Worm (Caenorhabditis elegans): ENCODE results near the gene oig-5.

The oig-5 gene

DNA sequence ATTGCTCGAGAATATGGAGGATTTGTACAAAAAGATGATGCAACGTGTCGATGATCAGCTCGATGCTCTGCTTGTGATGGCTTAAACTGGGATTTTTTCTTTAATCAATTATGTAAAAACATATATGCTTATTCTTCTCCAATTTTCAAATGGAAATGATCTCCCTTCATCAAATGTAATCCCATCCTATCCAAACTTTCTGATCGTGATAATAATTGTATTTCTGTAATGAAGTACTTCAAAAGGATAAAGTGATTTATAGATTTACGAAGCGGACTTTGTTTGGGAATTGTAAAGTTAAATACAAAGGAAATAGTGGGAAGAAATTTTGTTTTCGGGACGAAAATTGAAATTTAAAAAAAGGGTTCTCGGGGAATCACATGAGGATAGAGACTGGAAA, 16.4 kb upstream of the oig-5 start:
- no peak for TF ChIP-seq ref-1 (GFP tag; conservative IDR thresholded peaks at IDR 0.05)
- no peak for TF ChIP-seq cog-1 (tag; optimal IDR thresholded peaks at IDR 0.05)
- no peak for TF ChIP-seq tab-1 (GFP tag; IDR thresholded peaks at IDR 0.05)

DNA sequence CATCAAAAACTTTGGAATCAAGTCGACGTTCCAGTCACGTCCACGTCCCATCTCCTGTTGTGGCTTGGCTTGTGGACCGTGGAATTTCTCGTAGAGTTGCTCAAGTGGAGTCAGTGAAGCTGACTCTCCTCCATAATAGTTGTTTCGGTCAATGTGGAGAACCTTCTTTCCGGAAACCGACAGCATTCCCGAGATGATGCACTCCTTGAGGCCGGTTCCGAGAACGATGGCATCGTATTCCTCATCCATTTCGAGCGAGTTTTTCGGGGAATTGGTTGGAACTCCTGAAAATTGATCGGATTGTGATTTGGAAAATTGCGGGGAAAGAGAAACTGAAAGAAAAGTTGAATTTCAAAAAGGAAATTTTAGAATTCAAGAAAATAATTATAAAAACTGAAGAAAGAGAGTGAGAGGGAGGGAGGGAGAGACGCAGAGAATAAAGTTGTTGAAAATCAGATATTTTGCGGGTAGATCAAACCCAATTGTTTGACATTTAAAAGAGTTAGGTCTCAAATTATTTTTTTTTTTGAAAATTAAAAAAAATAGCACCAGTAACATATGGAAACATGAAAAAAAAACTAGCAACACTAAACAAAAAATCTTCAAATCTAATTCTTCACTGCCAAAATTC, 14.3 kb upstream of the oig-5 start, which contains the start of gene gdi-1:
Gene gdi-1, minus strand, starts transcription at position 286 of the 631 bp plus-strand sequence.
- no peak for TF ChIP-seq tab-1 (GFP tag; IDR thresholded peaks at IDR 0.05)
- no peak for TF ChIP-seq ztf-23 (GFP tag; IDR thresholded peaks at IDR 0.05)
- no peak for TF ChIP-seq cog-1 (tag; optimal IDR thresholded peaks at IDR 0.05)
- no peak for TF ChIP-seq flt-1 (GFP tag; IDR thresholded peaks at IDR 0.05)
- no peak for TF ChIP-seq T22C8.4 (GFP tag; IDR thresholded peaks at IDR 0.05)
- no peak for TF ChIP-seq klf-2 (GFP tag; conservative IDR thresholded peaks at IDR 0.05)
- no peak for TF ChIP-seq ztf-29 (GFP tag; IDR thresholded peaks at IDR 0.05)
- no peak for TF ChIP-seq med-1 (GFP tag; optimal IDR thresholded peaks at IDR 0.05; ENCODE audit: insufficient read depth)
- TF ChIP-seq ref-1 (GFP tag; conservative IDR thresholded peaks at IDR 0.05), result no peak

DNA sequence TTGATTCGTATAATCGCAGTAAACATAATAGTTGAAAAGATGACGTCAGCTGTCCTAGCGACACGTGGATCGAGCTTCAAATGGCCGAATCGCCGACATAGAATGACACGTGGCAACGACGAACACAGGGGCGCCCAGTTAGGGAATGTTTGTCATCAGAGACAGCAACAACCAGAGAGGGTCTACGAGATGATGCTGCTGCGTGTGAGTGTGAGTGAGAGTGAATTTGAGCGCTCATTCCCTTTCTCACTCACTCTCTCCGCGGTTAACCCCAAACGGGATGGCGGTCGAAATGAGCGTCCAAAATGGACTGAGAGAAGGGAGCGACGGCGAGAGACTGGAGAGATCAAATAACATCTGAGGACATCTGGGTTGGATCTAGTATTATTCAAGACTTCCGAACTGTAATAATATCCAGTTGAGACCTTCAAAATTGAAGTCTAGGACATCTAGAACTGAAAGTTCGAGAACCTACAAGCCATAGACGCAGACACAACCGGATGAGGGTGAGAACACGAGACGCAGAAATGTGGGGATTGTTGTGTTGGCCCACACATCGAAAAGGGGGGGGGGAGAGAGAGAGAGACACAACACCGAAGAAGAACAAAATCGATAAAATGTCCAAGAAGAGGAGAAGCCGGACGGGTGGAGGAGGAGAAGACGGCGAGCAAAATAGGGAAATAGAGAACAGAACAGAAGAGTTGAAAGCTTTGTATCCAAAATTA, 12.9 kb upstream of the oig-5 start:
- no peak for TF ChIP-seq klf-2 (GFP tag; conservative IDR thresholded peaks at IDR 0.05)
- peak; percentile 86 for TF ChIP-seq T22C8.4 (GFP tag; IDR thresholded peaks at IDR 0.05)
- peak; percentile 78; the same call in 1 of the 2 replicates for TF ChIP-seq ztf-29 (GFP tag; IDR thresholded peaks at IDR 0.05)
- TF ChIP-seq cog-1 (tag; optimal IDR thresholded peaks at IDR 0.05), result peak; percentile 54

DNA sequence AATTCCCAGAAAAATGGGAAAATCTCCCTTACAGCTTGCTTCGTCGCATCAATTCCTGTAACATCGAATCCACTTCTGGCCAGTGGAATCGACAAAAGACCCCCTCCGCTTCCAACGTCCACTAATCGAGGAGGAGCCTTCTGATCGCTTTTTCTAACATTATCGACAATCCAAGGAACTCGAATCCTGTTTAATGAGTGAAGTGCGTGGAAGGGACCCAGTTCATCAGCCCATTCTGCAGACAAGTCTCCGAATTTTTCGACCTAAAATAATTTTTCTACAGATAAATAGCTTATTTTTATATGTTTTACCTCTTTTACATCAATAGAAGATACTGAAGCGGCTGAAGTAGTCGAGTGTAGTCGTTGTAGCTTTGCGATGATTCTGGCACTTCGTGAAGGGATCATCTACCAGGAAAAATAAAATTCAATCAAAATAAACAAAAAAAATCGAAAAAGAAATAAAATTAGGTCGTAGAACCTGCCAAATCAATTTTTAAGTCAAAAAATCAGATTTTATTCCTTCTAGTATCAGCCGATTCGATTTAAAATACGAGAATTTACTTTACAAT, 11.0 kb upstream of the oig-5 start, which contains the start of gene coq-3:
Gene coq-3, minus strand, starts transcription at position 407 of the 571 bp plus-strand sequence.
- no peak for TF ChIP-seq T22C8.4 (GFP tag; IDR thresholded peaks at IDR 0.05)
- TF ChIP-seq cog-1 (tag; optimal IDR thresholded peaks at IDR 0.05), result no peak
- no peak for TF ChIP-seq flt-1 (GFP tag; IDR thresholded peaks at IDR 0.05)
- no peak for TF ChIP-seq ztf-29 (GFP tag; IDR thresholded peaks at IDR 0.05)
- no peak for TF ChIP-seq ref-1 (GFP tag; conservative IDR thresholded peaks at IDR 0.05)
- no peak for TF ChIP-seq ztf-23 (GFP tag; IDR thresholded peaks at IDR 0.05)
- no peak for TF ChIP-seq med-1 (GFP tag; optimal IDR thresholded peaks at IDR 0.05; ENCODE audit: insufficient read depth)
- no peak for TF ChIP-seq klf-2 (GFP tag; conservative IDR thresholded peaks at IDR 0.05)
- TF ChIP-seq tab-1 (GFP tag; IDR thresholded peaks at IDR 0.05), result no peak

DNA sequence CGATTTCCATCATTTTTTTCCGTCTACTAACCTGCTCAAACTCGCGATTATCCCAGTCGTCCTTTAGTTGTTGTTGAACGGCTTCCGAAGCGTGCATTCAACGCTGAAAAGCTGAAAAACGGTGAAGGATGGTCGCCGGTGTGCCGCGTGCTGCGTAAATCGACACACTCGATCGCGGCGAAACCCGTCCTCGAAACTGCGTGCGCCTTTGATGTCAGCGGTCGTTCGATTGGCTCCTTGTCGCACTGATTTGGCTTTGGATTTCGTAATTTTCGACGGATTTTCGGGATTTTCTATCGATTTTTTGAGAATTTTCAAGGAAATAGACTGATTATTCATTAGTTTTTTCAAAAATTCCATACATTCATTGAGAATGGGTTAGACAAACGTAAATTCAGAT, 9.6 kb upstream of the oig-5 start, which contains the start of the genes Y57G11C.1147 and nuo-3:
Gene Y57G11C.1147, minus strand, starts transcription at position 161 of the 400 bp plus-strand sequence.
Gene nuo-3, minus strand, starts transcription at position 191 of the 400 bp plus-strand sequence.
- no peak for TF ChIP-seq med-1 (GFP tag; optimal IDR thresholded peaks at IDR 0.05; ENCODE audit: insufficient read depth)
- TF ChIP-seq ztf-29 (GFP tag; IDR thresholded peaks at IDR 0.05), result no peak
- TF ChIP-seq flt-1 (GFP tag; IDR thresholded peaks at IDR 0.05), result no peak
- no peak for TF ChIP-seq ref-1 (GFP tag; conservative IDR thresholded peaks at IDR 0.05)
- no peak for TF ChIP-seq cog-1 (tag; optimal IDR thresholded peaks at IDR 0.05)

DNA sequence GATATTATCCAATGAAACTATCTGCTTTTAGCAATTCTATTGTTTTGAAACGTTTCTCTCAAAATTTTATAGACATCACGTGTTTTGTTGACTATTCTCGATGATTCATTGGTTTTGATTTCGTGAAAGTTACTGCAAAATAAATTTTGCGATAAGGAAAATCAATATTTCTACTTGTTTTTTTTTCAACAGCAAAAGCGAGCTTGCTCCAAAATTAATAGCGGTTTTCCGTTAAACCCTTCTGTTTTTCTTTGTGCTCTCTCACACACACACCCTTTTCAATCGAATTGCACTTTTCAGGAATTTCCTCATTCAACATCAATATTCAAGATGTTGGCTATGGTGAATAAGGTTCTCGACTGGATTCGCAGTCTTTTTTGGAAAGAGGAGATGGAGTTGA, 9.2 kb upstream of the oig-5 start, which contains the start of gene arl-8:
Gene arl-8, plus strand, starts transcription at position 301 of the 400 bp plus-strand sequence.
- TF ChIP-seq ztf-29 (GFP tag; IDR thresholded peaks at IDR 0.05) (no peak), cog-1 (tag; optimal IDR thresholded peaks at IDR 0.05) (no peak), med-1 (GFP tag; optimal IDR thresholded peaks at IDR 0.05; ENCODE audit: insufficient read depth) (no peak), flt-1 (GFP tag; IDR thresholded peaks at IDR 0.05) (no peak), T22C8.4 (GFP tag; IDR thresholded peaks at IDR 0.05) (no peak)

DNA sequence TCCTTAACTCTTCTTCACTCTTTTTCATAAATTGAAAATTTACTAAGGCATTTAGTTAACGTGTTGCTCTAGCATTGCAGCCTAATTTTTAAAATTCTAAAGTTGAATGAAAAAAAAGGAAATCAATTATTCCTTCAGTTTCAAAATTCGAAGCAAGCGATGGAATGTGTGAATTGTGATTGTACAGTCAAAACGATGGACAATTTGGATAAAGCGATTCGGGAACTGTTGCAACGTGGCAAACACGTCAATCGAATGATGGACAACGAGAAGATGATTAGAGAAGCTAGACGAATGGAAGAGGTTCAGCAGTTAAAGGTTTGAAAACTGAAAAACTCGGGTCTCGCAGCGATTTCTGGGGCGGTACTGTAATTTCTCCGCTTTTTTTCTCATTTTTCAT, 7.8 kb upstream of the oig-5 start, which contains the start of gene Y57G11C.14:
Gene Y57G11C.14, plus strand, starts transcription at position 126 of the 400 bp plus-strand sequence.
- no peak for TF ChIP-seq T22C8.4 (GFP tag; IDR thresholded peaks at IDR 0.05)
- TF ChIP-seq cog-1 (tag; optimal IDR thresholded peaks at IDR 0.05), result no peak
- no peak for TF ChIP-seq tab-1 (GFP tag; IDR thresholded peaks at IDR 0.05)
- TF ChIP-seq med-1 (GFP tag; optimal IDR thresholded peaks at IDR 0.05; ENCODE audit: insufficient read depth), result no peak
- TF ChIP-seq ztf-23 (GFP tag; IDR thresholded peaks at IDR 0.05), result no peak
- TF ChIP-seq flt-1 (GFP tag; IDR thresholded peaks at IDR 0.05), result no peak
- TF ChIP-seq ztf-29 (GFP tag; IDR thresholded peaks at IDR 0.05), result no peak
- TF ChIP-seq klf-2 (GFP tag; conservative IDR thresholded peaks at IDR 0.05), result no peak
- no peak for TF ChIP-seq ref-1 (GFP tag; conservative IDR thresholded peaks at IDR 0.05)

DNA sequence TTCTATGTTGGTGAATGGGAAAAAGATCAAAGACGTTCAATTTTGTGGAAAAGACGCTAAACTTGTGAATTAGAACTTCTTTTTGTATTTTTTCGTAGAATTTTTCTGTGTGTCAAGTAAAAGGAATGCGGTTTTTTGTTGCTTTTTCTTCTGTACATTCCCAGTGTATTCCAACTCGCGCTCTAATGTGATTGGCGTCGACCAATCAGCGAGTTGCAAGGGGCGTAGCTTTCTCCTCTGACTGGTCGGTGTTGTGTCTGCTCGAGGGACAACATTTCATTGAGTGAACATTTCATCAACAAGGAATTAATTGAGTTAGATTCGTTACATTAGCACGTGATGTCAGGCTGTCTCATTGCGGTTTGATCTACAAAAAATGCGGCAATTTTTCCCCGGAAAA, 6.1 kb upstream of the oig-5 start:
- no peak for TF ChIP-seq flt-1 (GFP tag; IDR thresholded peaks at IDR 0.05)

DNA sequence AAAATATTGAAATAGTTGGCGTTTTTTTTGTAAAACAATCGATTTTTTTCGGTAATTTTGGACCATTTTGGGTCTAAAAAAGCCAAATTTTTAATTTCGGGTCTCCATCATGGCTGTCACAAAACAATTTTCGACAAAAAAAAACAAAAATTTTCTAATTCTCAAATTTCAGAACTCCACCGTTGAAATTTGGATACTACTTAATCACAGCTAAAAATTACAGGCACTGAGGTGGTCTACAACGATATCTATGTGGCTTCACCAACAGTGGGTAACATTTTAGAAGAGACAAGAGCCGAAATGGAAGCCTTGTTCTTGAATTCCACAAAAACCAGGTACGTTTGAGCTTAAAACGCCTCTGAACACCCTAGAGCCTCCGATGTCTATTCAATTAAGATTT, 4.7 kb upstream of the oig-5 start, which contains the start of gene Y57G11C.1142:
Gene Y57G11C.1142, plus strand, starts transcription at position 301 of the 400 bp plus-strand sequence.
- TF ChIP-seq ref-1 (GFP tag; conservative IDR thresholded peaks at IDR 0.05), result no peak
- TF ChIP-seq flt-1 (GFP tag; IDR thresholded peaks at IDR 0.05), result no peak
- no peak for TF ChIP-seq T22C8.4 (GFP tag; IDR thresholded peaks at IDR 0.05)
- no peak for TF ChIP-seq ztf-29 (GFP tag; IDR thresholded peaks at IDR 0.05)
- no peak for TF ChIP-seq cog-1 (tag; optimal IDR thresholded peaks at IDR 0.05)
- no peak for TF ChIP-seq klf-2 (GFP tag; conservative IDR thresholded peaks at IDR 0.05)
- TF ChIP-seq tab-1 (GFP tag; IDR thresholded peaks at IDR 0.05), result no peak
- no peak for TF ChIP-seq med-1 (GFP tag; optimal IDR thresholded peaks at IDR 0.05; ENCODE audit: insufficient read depth)
- TF ChIP-seq ztf-23 (GFP tag; IDR thresholded peaks at IDR 0.05), result no peak

DNA sequence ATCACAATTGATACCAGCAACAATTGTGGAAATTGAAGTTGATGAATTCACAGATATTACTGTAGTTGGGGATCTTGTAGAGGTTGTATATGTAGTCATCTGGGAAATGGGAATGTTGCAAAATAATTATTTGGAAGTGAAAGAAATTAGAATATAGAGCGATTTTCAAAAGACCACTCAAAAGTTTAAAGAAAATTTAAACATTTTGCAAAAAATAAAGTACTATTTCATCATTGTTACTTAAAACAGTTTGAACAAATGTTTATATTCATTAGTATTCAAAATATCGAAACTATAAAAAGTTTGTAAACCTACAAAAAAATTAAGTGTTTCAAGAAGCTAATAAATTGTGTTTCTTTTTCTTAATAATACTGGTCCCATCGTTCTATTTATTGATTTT, 9.3 kb downstream of the oig-5 start, which contains the start of gene Y57G11C.46:
Gene Y57G11C.46, minus strand, starts transcription at position 101 of the 400 bp plus-strand sequence.
- no peak for TF ChIP-seq flt-1 (GFP tag; IDR thresholded peaks at IDR 0.05)
- no peak for TF ChIP-seq cog-1 (tag; optimal IDR thresholded peaks at IDR 0.05)
- TF ChIP-seq ztf-23 (GFP tag; IDR thresholded peaks at IDR 0.05), result no peak
- no peak for TF ChIP-seq ref-1 (GFP tag; conservative IDR thresholded peaks at IDR 0.05)
- TF ChIP-seq ztf-29 (GFP tag; IDR thresholded peaks at IDR 0.05), result no peak
- TF ChIP-seq klf-2 (GFP tag; conservative IDR thresholded peaks at IDR 0.05), result no peak
- no peak for TF ChIP-seq T22C8.4 (GFP tag; IDR thresholded peaks at IDR 0.05)
- TF ChIP-seq tab-1 (GFP tag; IDR thresholded peaks at IDR 0.05), result no peak
- TF ChIP-seq med-1 (GFP tag; optimal IDR thresholded peaks at IDR 0.05; ENCODE audit: insufficient read depth), result no peak

All from whole organism, midembryonic.